Worm (Caenorhabditis elegans): Measurements from ENCODE around the gene F40D4.13.

ce11 chrV:17108310-17108709 lies 48.7 kb downstream of the F40D4.13 start, which contains the start of gene ZK218.11:
- TF ChIP-seq pha-4 (tag; optimal IDR thresholded peaks at IDR 0.05) (no peak), nhr-237 (tag; optimal IDR thresholded peaks at IDR 0.05) (no peak), elt-3 (tag; optimal IDR thresholded peaks at IDR 0.05) (no peak), mep-1 (tag; optimal IDR thresholded peaks at IDR 0.05) (no peak)

All from whole organism, mixed stage, embryonic.